Fruit fly (Drosophila melanogaster): ENCODE measurements around the gene CG3982.

CG3982 gene

DNA sequence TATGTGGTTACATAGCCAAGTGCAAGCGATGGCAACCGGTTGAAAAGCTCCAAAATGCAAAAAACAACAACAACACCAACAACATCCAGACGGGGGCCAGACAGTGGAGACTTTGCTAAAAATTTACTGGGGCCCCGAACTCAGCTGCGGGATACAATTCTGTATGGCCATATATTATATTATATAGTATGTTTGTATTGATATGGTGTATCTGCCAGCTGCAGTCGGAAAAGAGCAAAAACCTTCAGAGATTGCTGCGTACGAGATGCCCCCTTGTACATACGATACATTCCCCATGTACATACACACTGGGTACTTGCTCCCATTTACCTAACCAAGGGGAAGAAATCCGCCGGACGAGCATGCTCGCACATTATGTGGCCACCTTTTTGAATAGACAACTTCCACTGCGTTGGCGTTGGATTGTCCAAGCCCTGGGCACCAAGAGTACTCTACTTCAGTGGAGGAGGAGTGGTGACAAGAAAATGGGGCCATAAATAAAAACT lies 36.8 kb downstream of the CG3982 start (continued):
- no peak for TF ChIP-seq CG15514 (GFP tag; optimal IDR thresholded peaks at IDR 0.05)

DNA sequence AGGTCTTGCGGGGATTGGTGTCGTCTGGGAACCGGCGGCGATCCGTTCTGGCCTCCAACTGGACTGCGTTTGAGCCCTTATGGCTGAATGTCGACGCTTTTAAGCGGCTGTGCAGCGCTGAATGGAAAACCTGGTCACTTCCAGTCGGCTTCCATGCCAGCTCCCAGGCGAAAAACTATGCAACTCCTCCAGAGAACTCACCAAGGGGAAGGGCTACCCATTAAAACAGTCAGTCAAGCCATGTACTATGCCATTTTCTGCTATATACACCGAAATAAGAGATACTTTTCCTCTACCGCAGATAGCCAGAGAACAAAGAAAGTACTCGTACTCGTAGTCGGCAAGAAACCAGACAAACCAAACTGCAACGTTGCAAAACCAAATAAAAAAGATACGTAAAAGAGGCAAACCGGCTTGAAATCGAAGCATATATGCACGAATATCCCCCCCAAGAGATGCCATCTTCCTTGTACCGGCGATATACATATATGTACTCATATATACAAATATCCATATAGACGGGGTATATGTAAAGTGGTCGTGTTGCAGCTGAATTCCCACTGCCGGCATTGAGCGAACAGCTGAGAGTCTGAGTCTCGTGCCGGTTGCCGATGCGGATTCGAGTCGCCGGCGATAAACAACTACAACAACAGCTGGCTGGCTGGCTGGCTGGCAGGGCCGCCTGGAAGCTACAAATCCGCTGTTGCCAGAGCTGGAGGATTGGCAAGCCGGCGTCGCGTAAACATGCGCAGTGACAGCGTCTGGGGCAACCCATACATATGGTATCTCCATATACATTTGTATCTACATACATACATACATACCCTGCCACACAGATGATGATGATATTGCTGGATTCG lies 37.5 kb downstream of the CG3982 start, which contains the start of gene Hsp67Ba:
TSS of gene Hsp67Ba (minus strand) at position 51 of the 860 bp plus-strand sequence.
- no peak for TF ChIP-seq gsb (GFP tag; IDR thresholded peaks at IDR 0.05)
- TF ChIP-seq Lim3 (GFP tag; IDR thresholded peaks at IDR 0.05) = no peak
- no peak for TF ChIP-seq fu2 (GFP tag; optimal IDR thresholded peaks at IDR 0.05)
- no peak for TF ChIP-seq Chrac-16 (GFP tag; optimal IDR thresholded peaks at IDR 0.05)
- TF ChIP-seq CG33557 (GFP tag; optimal IDR thresholded peaks at IDR 0.05) = no peak
- peak; percentile 17 for TF ChIP-seq CG10543 (GFP tag; optimal IDR thresholded peaks at IDR 0.05)
- no peak for TF ChIP-seq CG4617 (GFP tag; optimal IDR thresholded peaks at IDR 0.05; ENCODE audit: borderline replicate concordance)
- TF ChIP-seq slbo (GFP tag; IDR thresholded peaks at IDR 0.05) = no peak
- TF ChIP-seq Pdp1 (GFP tag; optimal IDR thresholded peaks at IDR 0.05) = no peak
- no peak for TF ChIP-seq CG15269 (tag; optimal IDR thresholded peaks at IDR 0.05)
- no peak for TF ChIP-seq CG30431 (GFP tag; optimal IDR thresholded peaks at IDR 0.05)
- TF ChIP-seq ap (GFP tag; IDR thresholded peaks at IDR 0.05) = no peak
- no peak for TF ChIP-seq CG16813 (GFP tag; IDR thresholded peaks at IDR 0.05; ENCODE audit: partially characterized antibody)
- no peak for TF ChIP-seq schlank (tag; optimal IDR thresholded peaks at IDR 0.05)
- no peak for TF ChIP-seq CG4282 (GFP tag; optimal IDR thresholded peaks at IDR 0.05)
- TF ChIP-seq CG9876 (GFP tag; optimal IDR thresholded peaks at IDR 0.05) = no peak
- no peak for TF ChIP-seq CG8944 (GFP tag; optimal IDR thresholded peaks at IDR 0.05)
- TF ChIP-seq Hr39 (optimal IDR thresholded peaks at IDR 0.05) = no peak
- no peak for TF ChIP-seq CG10565 (GFP tag; optimal IDR thresholded peaks at IDR 0.05)
- no peak for TF ChIP-seq Optix (GFP tag; IDR thresholded peaks at IDR 0.05)
- TF ChIP-seq CG34422 (GFP tag; IDR thresholded peaks at IDR 0.05) = peak; percentile 60; the same call in 1 of the 3 replicates
- no peak for TF ChIP-seq CG34224 (GFP tag; IDR thresholded peaks at IDR 0.05; ENCODE audit: partially characterized antibody)
- TF ChIP-seq B-H2 (GFP tag; optimal IDR thresholded peaks at IDR 0.05) = peak; percentile 24
- no peak for TF ChIP-seq CG3407 (GFP tag; optimal IDR thresholded peaks at IDR 0.05)
- no peak for TF ChIP-seq CG3163 (GFP tag; optimal IDR thresholded peaks at IDR 0.05)
- no peak for TF ChIP-seq Nf-YA (GFP tag; IDR thresholded peaks at IDR 0.05)
- TF ChIP-seq Dll (GFP tag; IDR thresholded peaks at IDR 0.05; ENCODE audit: partially characterized antibody) = no peak
- TF ChIP-seq CG7839 (tag; optimal IDR thresholded peaks at IDR 0.05) = no peak
- peak; percentile 53 for TF ChIP-seq Deaf1 (tag; optimal IDR thresholded peaks at IDR 0.05)
- no peak for TF ChIP-seq CG8388 (GFP tag; optimal IDR thresholded peaks at IDR 0.05)
- TF ChIP-seq CG18262 (tag; optimal IDR thresholded peaks at IDR 0.05) = no peak
- peak; percentile 29; the same call in 1 of the 2 replicates for TF ChIP-seq Drgx (GFP tag; IDR thresholded peaks at IDR 0.05)
- peak; percentile 58 for TF ChIP-seq twi (tag; optimal IDR thresholded peaks at IDR 0.05)
- TF ChIP-seq ewg (GFP tag; optimal IDR thresholded peaks at IDR 0.05) = peak; percentile 56
- no peak for TF ChIP-seq Hey (tag; optimal IDR thresholded peaks at IDR 0.05)
- TF ChIP-seq crp (GFP tag; optimal IDR thresholded peaks at IDR 0.05) = peak in 1 of 2 experiments; percentile 39
- no peak for TF ChIP-seq CG11695 (GFP tag; IDR thresholded peaks at IDR 0.05)
- peak; percentile 34 for TF ChIP-seq Nf-YC (tag; optimal IDR thresholded peaks at IDR 0.05)
- TF ChIP-seq fd96Cb (tag; optimal IDR thresholded peaks at IDR 0.05) = no peak
- TF ChIP-seq CG9215 (GFP tag; IDR thresholded peaks at IDR 0.05) = no peak
- no peak for TF ChIP-seq ssp (GFP tag; IDR thresholded peaks at IDR 0.05)
- no peak for TF ChIP-seq eyg (GFP tag; optimal IDR thresholded peaks at IDR 0.05)
- peak; percentile 50 for TF ChIP-seq Med (GFP tag)
- peak; percentile 49 for TF ChIP-seq nom (GFP tag; optimal IDR thresholded peaks at IDR 0.05)
- no peak for TF ChIP-seq ase (GFP tag; IDR thresholded peaks at IDR 0.05)
- no peak for TF ChIP-seq CG4854 (GFP tag; optimal IDR thresholded peaks at IDR 0.05)

Measured in whole organism, embryonic.